Fruit fly (Drosophila melanogaster): Measurements from ENCODE around the gene Galt.

Gene Galt

dm6 chr2L:6647103-6647711 is 20.6 kb downstream of the Galt start (continued):
- TF ChIP-seq wek (GFP tag; optimal IDR thresholded peaks at IDR 0.05) (peak; percentile 96), CG34376 (GFP tag; optimal IDR thresholded peaks at IDR 0.05) (peak; percentile 96), Xrp1 (GFP tag; IDR thresholded peaks at IDR 0.05) (peak; percentile 98), insv (GFP tag; optimal IDR thresholded peaks at IDR 0.05) (peak; percentile 66 to 78), luna (GFP tag; optimal IDR thresholded peaks at IDR 0.05) (peak; percentile 93), CG13424 (tag; optimal IDR thresholded peaks at IDR 0.05) (peak; percentile 98), dmrt11E (tag; optimal IDR thresholded peaks at IDR 0.05) (peak; percentile 97), chinmo (GFP tag; IDR thresholded peaks at IDR 0.05; ENCODE audit: partially characterized antibody) (peak; percentile 96), Nf-YB (GFP tag; optimal IDR thresholded peaks at IDR 0.05) (peak; percentile 90), CHES-1-like (GFP tag; optimal IDR thresholded peaks at IDR 0.05) (peak; percentile 99), nau (GFP tag; optimal IDR thresholded peaks at IDR 0.05) (peak; percentile 98), jing (GFP tag; optimal IDR thresholded peaks at IDR 0.05) (peak; percentile 98), Dref (GFP tag; IDR thresholded peaks at IDR 0.05) (no peak), ind (GFP tag; optimal IDR thresholded peaks at IDR 0.05) (peak; percentile 98), wor (GFP tag; IDR thresholded peaks at IDR 0.05) (peak; percentile 96), Eip74EF (GFP tag; optimal IDR thresholded peaks at IDR 0.05) (peak in 1 of 2 experiments; percentile 99), CG2129 (GFP tag; IDR thresholded peaks at IDR 0.05; ENCODE audit: partially characterized antibody) (no peak), Opbp (GFP tag; IDR thresholded peaks at IDR 0.05; ENCODE audit: partially characterized antibody) (peak; percentile 25; the same call in 1 of the 3 replicates), CG3065 (GFP tag; optimal IDR thresholded peaks at IDR 0.05) (peak; percentile 97), CG15514 (GFP tag; optimal IDR thresholded peaks at IDR 0.05) (peak; percentile 94), gt (GFP tag; IDR thresholded peaks at IDR 0.05) (peak; percentile 86), CG3995 (GFP tag; optimal IDR thresholded peaks at IDR 0.05) (peak; percentile 68), CG2202 (tag; optimal IDR thresholded peaks at IDR 0.05) (peak; percentile 98), Asciz (GFP tag; optimal IDR thresholded peaks at IDR 0.05) (peak; percentile 99), CG10979 (tag; optimal IDR thresholded peaks at IDR 0.05) (peak; percentile 99), CG10366 (GFP tag; IDR thresholded peaks at IDR 0.05) (peak; percentile 97), vnd (GFP tag; IDR thresholded peaks at IDR 0.05; ENCODE audit: partially characterized antibody) (0 out of 3 replicates have a peak, but pooled peaks have one; percentile 36), Hmx (GFP tag; optimal IDR thresholded peaks at IDR 0.05) (no peak), pzg (GFP tag; optimal IDR thresholded peaks at IDR 0.05) (peak; percentile 15), CG4707 (GFP tag; optimal IDR thresholded peaks at IDR 0.05) (peak; percentile 100), Vsx1 (GFP tag; optimal IDR thresholded peaks at IDR 0.05) (peak; percentile 97), CG7839 (tag; optimal IDR thresholded peaks at IDR 0.05) (peak; percentile 99), schlank (tag; optimal IDR thresholded peaks at IDR 0.05) (peak; percentile 94), CG1529 (GFP tag; optimal IDR thresholded peaks at IDR 0.05) (peak; percentile 99), al (GFP tag; IDR thresholded peaks at IDR 0.05) (peak; percentile 92), Spps (tag; optimal IDR thresholded peaks at IDR 0.05) (peak; percentile 97), Taf1 (GFP tag; IDR thresholded peaks at IDR 0.05) (peak; percentile 88), hbn (GFP tag; IDR thresholded peaks at IDR 0.05; ENCODE audit: partially characterized antibody) (0 out of 2 replicates have a peak, but pooled peaks have one; percentile 17), tap (tag; optimal IDR thresholded peaks at IDR 0.05) (peak; percentile 99), Ets97D (GFP tag; optimal IDR thresholded peaks at IDR 0.05) (peak; percentile 94)

Measured in whole organism, embryonic.